Worm (Caenorhabditis elegans) whole organism, L1 larva: ENCODE measurements around the gene xpo-1.
A peak's percentile ranks its signal among the peaks of the same experiment; 100 is the strongest.

Experiments used
- C16A3.4 ChIP-seq: fragments of 150-350 bp; optimal IDR thresholded peaks from 2 replicates; lab custom pipeline; 2014; ENCODE audit warnings: missing biosample characterization, missing genetic modification characterization
- C34B4.2 ChIP-seq: sonication (generic microtip); optimal IDR thresholded peaks from 2 replicates; lab custom pipeline; 2017; ENCODE audit warnings: mild to moderate bottlenecking, missing genetic modification characterization, missing compliant biosample characterization
- F16B12.6 ChIP-seq: fragments of 150-350 bp; optimal IDR thresholded peaks from 2 replicates; lab custom pipeline; 2014; ENCODE audit warnings: missing biosample characterization, missing genetic modification characterization
- ceh-8 ChIP-seq: fragments of 200-800 bp; sonication (Bioruptor generic); optimal IDR thresholded peaks from 2 replicates; lab custom pipeline; 2018; ENCODE audit warnings: mild to moderate bottlenecking, missing genetic modification characterization, moderate library complexity, missing compliant biosample characterization
- ceh-82 ChIP-seq, 3 experiments: fragments of 150-350 bp in 1 of 3; sonication (generic microtip) in 2 of 3; optimal IDR thresholded peaks; 2 replicates each; lab custom pipeline; 2014 to 2017; ENCODE audit warnings: missing biosample characterization in 3 of 3, missing genetic modification characterization in 3 of 3
- ceh-88 ChIP-seq: fragments of 200-800 bp; sonication (Bioruptor generic); IDR thresholded peaks from 2 replicates; pipeline ENCODE4 v1.3.6; 2022; ENCODE audit warnings: missing genetic modification characterization, missing compliant biosample characterization
- ces-1 ChIP-seq: fragments of 150-350 bp; optimal IDR thresholded peaks from 2 replicates; lab custom pipeline; 2014; ENCODE audit warnings: missing biosample characterization, missing genetic modification reagents, missing genetic modification characterization
- dpl-1 ChIP-seq, 3 experiments: fragments of 150-350 bp in 2 of 3; sonication (generic microtip) in 1 of 3; optimal IDR thresholded peaks; 2 replicates each; lab custom pipeline; 2014 to 2017; ENCODE audit warnings: missing biosample characterization in 3 of 3, missing genetic modification characterization in 3 of 3, missing genetic modification reagents in 3 of 3
- dsc-1 ChIP-seq: sonication (generic microtip); optimal IDR thresholded peaks from 2 replicates; lab custom pipeline; 2016; ENCODE audit warnings: mild to moderate bottlenecking, missing genetic modification characterization, missing compliant biosample characterization
- egl-27 ChIP-seq, 2 experiments: fragments of 150-350 bp in 1 of 2; sonication (generic microtip); optimal IDR thresholded peaks; 3 replicates each; lab custom pipeline; 2017 to 2018; ENCODE audit warnings: missing biosample characterization in 2 of 2, missing genetic modification characterization in 2 of 2, missing genetic modification reagents in 2 of 2
- elt-3 ChIP-seq, 6 experiments: fragments of 150-350 bp in 1 of 6; sonication (generic microtip); optimal IDR thresholded peaks; 2 replicates each; lab custom pipeline; 2017 to 2018; ENCODE audit warnings: missing biosample characterization in 6 of 6, missing genetic modification characterization in 6 of 6, inconsistent platforms in 1 of 6
- ets-5 ChIP-seq: fragments of 200-800 bp; sonication (Bioruptor generic); IDR thresholded peaks from 2 replicates; pipeline ENCODE4 v1.3.6; 2022; ENCODE audit warnings: missing genetic modification characterization, missing compliant biosample characterization
- fkh-10 ChIP-seq: sonication (generic microtip); optimal IDR thresholded peaks from 2 replicates; lab custom pipeline; 2017; ENCODE audit warnings: missing biosample characterization, missing genetic modification reagents, missing genetic modification characterization
- fkh-8 ChIP-seq: sonication (generic microtip); optimal IDR thresholded peaks from 2 replicates; lab custom pipeline; 2016; ENCODE audit warnings: mild to moderate bottlenecking, missing genetic modification characterization, missing compliant biosample characterization
- hpl-2 ChIP-seq: fragments of 150-350 bp; optimal IDR thresholded peaks from 2 replicates; lab custom pipeline; 2014; ENCODE audit warnings: missing biosample characterization, missing genetic modification reagents, missing genetic modification characterization
- isw-1 ChIP-seq: fragments of 200-800 bp; sonication (Bioruptor generic); IDR thresholded peaks from 2 replicates; pipeline ENCODE4 v1.3.6; 2022; ENCODE audit warnings: missing genetic modification characterization, missing compliant biosample characterization
- lin-13 ChIP-seq: fragments of 150-350 bp; optimal IDR thresholded peaks from 2 replicates; lab custom pipeline; 2014; ENCODE audit warnings: missing biosample characterization, missing genetic modification reagents, missing genetic modification characterization
- lin-14 ChIP-seq: fragments of 200-800 bp; sonication (Bioruptor generic); optimal IDR thresholded peaks from 2 replicates; lab custom pipeline; 2018; ENCODE audit warnings: mild to moderate bottlenecking, missing genetic modification characterization, moderate library complexity, missing compliant biosample characterization
- lin-35 ChIP-seq, 2 experiments: fragments of 150-350 bp; optimal IDR thresholded peaks; 2 replicates each; lab custom pipeline; 2014; ENCODE audit warnings: missing biosample characterization in 2 of 2, missing genetic modification characterization in 2 of 2, missing genetic modification reagents in 2 of 2
- lir-3 ChIP-seq: sonication (generic microtip); optimal IDR thresholded peaks from 2 replicates; lab custom pipeline; 2016; ENCODE audit warnings: mild to moderate bottlenecking, missing genetic modification characterization, moderate library complexity, missing compliant biosample characterization; ENCODE audit not compliant: poor library complexity
- lsy-2 ChIP-seq, 2 experiments: fragments of 150-350 bp; optimal IDR thresholded peaks; 2 replicates each; lab custom pipeline; 2014; ENCODE audit warnings: missing biosample characterization in 2 of 2, missing genetic modification characterization in 2 of 2
- mdl-1 ChIP-seq, 2 experiments: fragments of 150-350 bp; optimal IDR thresholded peaks; 2 replicates each; lab custom pipeline; 2014 to 2017; ENCODE audit warnings: missing biosample characterization in 2 of 2, missing genetic modification characterization in 2 of 2, inconsistent platforms in 1 of 2
- nhr-11 ChIP-seq: fragments of 150-350 bp; optimal IDR thresholded peaks from 2 replicates; lab custom pipeline; 2014; ENCODE audit warnings: missing biosample characterization, missing genetic modification characterization
- nhr-19 ChIP-seq: fragments of 200-800 bp; sonication (Bioruptor generic); conservative IDR thresholded peaks from 2 replicates; pipeline ENCODE4 v1.3.6; 2022; ENCODE audit warnings: missing genetic modification characterization, missing compliant biosample characterization
- nhr-20 ChIP-seq: sonication (generic microtip); optimal IDR thresholded peaks from 2 replicates; lab custom pipeline; 2016; ENCODE audit warnings: mild to moderate bottlenecking, missing genetic modification characterization, missing compliant biosample characterization
- nhr-28 ChIP-seq: fragments of 150-350 bp; optimal IDR thresholded peaks from 2 replicates; lab custom pipeline; 2014; ENCODE audit warnings: missing biosample characterization, missing genetic modification characterization
- nhr-47 ChIP-seq: sonication (generic microtip); optimal IDR thresholded peaks from 2 replicates; lab custom pipeline; 2016; ENCODE audit warnings: mild to moderate bottlenecking, missing genetic modification characterization, moderate library complexity, missing compliant biosample characterization
- nhr-71 ChIP-seq: sonication (generic microtip); optimal IDR thresholded peaks from 2 replicates; lab custom pipeline; 2016; ENCODE audit warnings: mild to moderate bottlenecking, missing genetic modification characterization, moderate library complexity, missing compliant biosample characterization
- nhr-76 ChIP-seq: sonication (generic microtip); optimal IDR thresholded peaks from 2 replicates; lab custom pipeline; 2017; ENCODE audit warnings: missing biosample characterization, missing genetic modification characterization
- nhr-77 ChIP-seq: fragments of 150-350 bp; optimal IDR thresholded peaks from 2 replicates; lab custom pipeline; 2014; ENCODE audit warnings: missing biosample characterization, missing genetic modification characterization
- nhr-90 ChIP-seq: sonication (generic microtip); optimal IDR thresholded peaks from 2 replicates; lab custom pipeline; 2016; ENCODE audit warnings: mild to moderate bottlenecking, missing genetic modification characterization, missing compliant biosample characterization; ENCODE audit not compliant: poor library complexity
- rnt-1 ChIP-seq: sonication (generic microtip); optimal IDR thresholded peaks from 2 replicates; lab custom pipeline; 2016; ENCODE audit warnings: mild to moderate bottlenecking, missing genetic modification characterization, moderate library complexity, missing compliant biosample characterization
- skn-1 ChIP-seq: fragments of 150-350 bp; optimal IDR thresholded peaks from 2 replicates; lab custom pipeline; 2014; ENCODE audit warnings: missing biosample characterization, missing genetic modification characterization
- snpc-4 ChIP-seq: fragments of 150-350 bp; optimal IDR thresholded peaks from 2 replicates; lab custom pipeline; 2014; ENCODE audit warnings: missing biosample characterization, missing genetic modification characterization
- swsn-7 ChIP-seq: sonication (generic microtip); optimal IDR thresholded peaks from 2 replicates; lab custom pipeline; 2016; ENCODE audit warnings: missing genetic modification characterization, missing compliant biosample characterization
- tbx-2 ChIP-seq: sonication (generic microtip); optimal IDR thresholded peaks from 2 replicates; lab custom pipeline; 2016; ENCODE audit warnings: missing genetic modification characterization, missing compliant biosample characterization
- unc-86 ChIP-seq: sonication (generic microtip); optimal IDR thresholded peaks from 2 replicates; lab custom pipeline; 2016; ENCODE audit warnings: missing genetic modification characterization, missing compliant biosample characterization
- vab-15 ChIP-seq: sonication (generic microtip); optimal IDR thresholded peaks from 2 replicates; lab custom pipeline; 2017; ENCODE audit warnings: missing genotype, mild to moderate bottlenecking, missing genetic modification characterization, missing compliant biosample characterization
- xbp-1 ChIP-seq: sonication (generic microtip); optimal IDR thresholded peaks from 2 replicates; lab custom pipeline; 2016; ENCODE audit warnings: missing genetic modification characterization, missing compliant biosample characterization
- zag-1 ChIP-seq: fragments of 150-350 bp; optimal IDR thresholded peaks from 2 replicates; lab custom pipeline; 2014; ENCODE audit warnings: missing biosample characterization, missing genetic modification characterization
- zip-4 ChIP-seq: fragments of 200-800 bp; sonication (Bioruptor generic); optimal IDR thresholded peaks from 2 replicates; lab custom pipeline; 2018; ENCODE audit warnings: mild to moderate bottlenecking, missing genetic modification characterization, moderate library complexity, missing compliant biosample characterization
- ztf-11 ChIP-seq, 2 experiments: sonication (generic microtip); optimal IDR thresholded peaks; 2 replicates each; lab custom pipeline; 2016 to 2017; ENCODE audit warnings: missing genetic modification characterization in 2 of 2, missing biosample characterization in 1 of 2, missing compliant biosample characterization in 1 of 2

The xpo-1 gene

ce11 chrV:7811758-7812157 lies 6.9 kb downstream of the xpo-1 start, which contains the start of gene ZK742.4:
TSS of gene ZK742.4 (minus strand) at chrV:7811792.
- peak; percentile 37 for TF ChIP-seq nhr-20 (tag; lab: Kevin White, UChicago)
- TF ChIP-seq skn-1 (tag; lab: Kevin White, UChicago) = peak; percentile 77
- TF ChIP-seq lin-14 (GFP tag; lab: Kevin White, UChicago) = peak; percentile 29
- TF ChIP-seq ceh-8 = no peak
- TF ChIP-seq dpl-1 (GFP tag; optimal IDR thresholded peaks at IDR 0.05; lab: Kevin White, UChicago) = no peak
- TF ChIP-seq ces-1 (GFP tag; lab: Kevin White, UChicago) = no peak

DNA sequence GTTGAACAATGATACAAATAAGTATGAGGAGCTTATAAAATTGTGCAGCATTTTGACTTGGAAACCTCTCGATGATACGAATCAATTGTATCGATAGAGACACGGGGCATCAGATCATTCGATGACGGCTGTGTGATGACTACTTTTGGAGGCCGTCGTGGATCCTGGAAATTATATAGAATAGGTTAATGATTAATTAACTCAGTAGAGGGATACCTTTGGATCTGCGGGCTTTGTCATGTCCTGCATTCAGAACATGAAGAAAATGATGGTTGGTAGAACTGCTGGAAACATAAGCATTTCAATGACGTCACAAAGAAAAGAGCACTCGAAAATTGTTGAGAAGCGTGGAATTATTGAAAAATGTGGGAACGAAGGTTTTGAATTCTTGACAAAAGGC lies 9.7 kb downstream of the xpo-1 start, which contains the start of gene ZK742.6:
Gene ZK742.6, minus strand, starts transcription at position 342 of the 400 bp plus-strand sequence.
- TF ChIP-seq ces-1 (GFP tag; lab: Kevin White, UChicago) = no peak
- TF ChIP-seq rnt-1 (tag; lab: Kevin White, UChicago) = no peak
- no peak for TF ChIP-seq egl-27 (tag; optimal IDR thresholded peaks at IDR 0.05; lab: Kevin White, UChicago)
- TF ChIP-seq vab-15 (tag; lab: Kevin White, UChicago) = no peak

DNA sequence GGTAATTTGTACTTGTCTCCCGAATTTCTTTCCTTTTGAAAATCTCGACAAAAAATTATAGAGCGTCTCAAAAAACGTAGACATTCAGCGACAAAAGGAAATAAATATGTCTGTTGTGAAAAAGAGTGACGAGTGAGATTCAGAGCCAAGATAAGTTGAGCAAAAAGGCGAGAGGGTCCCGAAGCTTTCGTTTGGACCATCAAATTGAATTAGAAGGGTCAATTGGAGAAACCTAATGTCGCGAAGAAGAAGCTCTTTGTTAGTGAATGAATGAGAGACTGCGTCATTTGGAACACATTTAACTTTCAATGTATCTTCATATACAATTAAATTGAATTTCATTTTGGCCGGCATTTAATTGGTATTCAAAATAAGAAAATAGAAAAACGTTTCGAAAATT lies 11.6 kb downstream of the xpo-1 start:
- TF ChIP-seq lin-14 (GFP tag; lab: Kevin White, UChicago) = peak; percentile 66
- TF ChIP-seq ets-5 = no peak
- peak; percentile 51 for TF ChIP-seq fkh-10
- TF ChIP-seq ces-1 (GFP tag; lab: Kevin White, UChicago) = peak; percentile 22

DNA sequence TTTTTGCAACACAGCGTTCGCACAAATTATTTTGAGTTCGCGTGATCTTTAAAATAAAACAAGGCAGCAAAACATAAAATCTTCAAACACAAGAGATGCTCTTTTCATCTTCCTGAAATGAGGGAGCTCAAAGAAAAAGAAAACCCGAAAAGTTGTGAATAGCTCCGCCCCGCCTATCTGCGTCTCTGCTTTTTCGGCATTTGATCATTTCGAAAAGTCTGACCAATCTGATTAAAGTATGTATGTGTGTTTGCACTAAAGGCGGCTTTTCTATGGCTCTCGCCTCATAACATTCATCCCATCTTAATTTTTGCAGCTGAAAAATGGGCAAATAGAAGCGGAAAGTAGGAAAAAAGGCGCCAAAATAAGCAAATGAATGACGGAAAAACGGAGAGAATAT lies 14.7 kb downstream of the xpo-1 start:
- no peak for TF ChIP-seq isw-1 (GFP tag; lab: Robert Waterston, UW)
- no peak for TF ChIP-seq ceh-8
- TF ChIP-seq C34B4.2 (tag; lab: Kevin White, UChicago) = no peak
- TF ChIP-seq fkh-8 (tag; lab: Kevin White, UChicago) = peak; percentile 9
- TF ChIP-seq lir-3 (tag; lab: Kevin White, UChicago) = no peak
- peak; percentile 3 for TF ChIP-seq nhr-71 (tag; lab: Kevin White, UChicago)
- TF ChIP-seq nhr-77 (tag; lab: Kevin White, UChicago) = no peak
- peak; percentile 82 for TF ChIP-seq lin-14 (GFP tag; lab: Kevin White, UChicago)
- no peak for TF ChIP-seq lin-13 (GFP tag; lab: Kevin White, UChicago)
- TF ChIP-seq fkh-10 = peak; percentile 68
- no peak for TF ChIP-seq dsc-1 (tag; lab: Kevin White, UChicago)
- TF ChIP-seq nhr-11 (tag; lab: Kevin White, UChicago) = no peak
- TF ChIP-seq nhr-19 (GFP tag; lab: Robert Waterston, UW) = no peak
- TF ChIP-seq hpl-2 (GFP tag; lab: Kevin White, UChicago) = no peak
- TF ChIP-seq nhr-47 (tag; lab: Kevin White, UChicago) = no peak
- no peak for TF ChIP-seq nhr-90 (tag; lab: Kevin White, UChicago)
- no peak for TF ChIP-seq nhr-28 (tag; lab: Kevin White, UChicago)
- no peak for TF ChIP-seq zag-1 (tag; lab: Kevin White, UChicago)
- TF ChIP-seq nhr-76 (tag; lab: Kevin White, UChicago) = no peak
- TF ChIP-seq ceh-82 (tag; optimal IDR thresholded peaks at IDR 0.05; lab: Kevin White, UChicago) = peak in 1 of 3 experiments; percentile 16
- TF ChIP-seq ztf-11 (tag; optimal IDR thresholded peaks at IDR 0.05; lab: Kevin White, UChicago) = no peak

- TF ChIP-seq F16B12.6 = peak; percentile 3
- peak; percentile 49 for TF ChIP-seq xbp-1 (tag; lab: Kevin White, UChicago)
- TF ChIP-seq fkh-8 (tag; lab: Kevin White, UChicago) = peak; percentile 7
- peak; percentile 54 for TF ChIP-seq nhr-20 (tag; lab: Kevin White, UChicago)
- TF ChIP-seq lir-3 (tag; lab: Kevin White, UChicago) = peak; percentile 40
- peak in 1 of 6 experiments; percentile 17 for TF ChIP-seq elt-3 (tag; optimal IDR thresholded peaks at IDR 0.05; lab: Kevin White, UChicago)
- peak; percentile 20 for TF ChIP-seq lin-13 (GFP tag; lab: Kevin White, UChicago)
- TF ChIP-seq ceh-88 (GFP tag; lab: Robert Waterston, UW) = no peak
- TF ChIP-seq nhr-71 (tag; lab: Kevin White, UChicago) = peak; percentile 54
- TF ChIP-seq mdl-1 (tag; optimal IDR thresholded peaks at IDR 0.05; lab: Kevin White, UChicago) = no peak
- TF ChIP-seq swsn-7 (tag; lab: Kevin White, UChicago) = peak; percentile 23
- peak in 1 of 2 experiments; percentile 33 for TF ChIP-seq ztf-11 (tag; optimal IDR thresholded peaks at IDR 0.05; lab: Kevin White, UChicago)
- TF ChIP-seq vab-15 (tag; lab: Kevin White, UChicago) = peak; percentile 86
- TF ChIP-seq zip-4 (GFP tag; lab: Kevin White, UChicago) = no peak
- TF ChIP-seq tbx-2 (tag; lab: Kevin White, UChicago) = peak; percentile 15
- TF ChIP-seq snpc-4 (tag; lab: Kevin White, UChicago) = peak; percentile 3
- peak; percentile 1 to 81 for TF ChIP-seq lsy-2 (tag; optimal IDR thresholded peaks at IDR 0.05; lab: Kevin White, UChicago)
- peak in 2 of 3 experiments; percentile 19 to 50 for TF ChIP-seq dpl-1 (GFP tag; optimal IDR thresholded peaks at IDR 0.05; lab: Kevin White, UChicago)
- peak; percentile 44 to 78 for TF ChIP-seq lin-35 (GFP tag; optimal IDR thresholded peaks at IDR 0.05; lab: Kevin White, UChicago)
- TF ChIP-seq hpl-2 (GFP tag; lab: Kevin White, UChicago) = no peak
- peak; percentile 83 for TF ChIP-seq C16A3.4 (tag; lab: Kevin White, UChicago)
- TF ChIP-seq unc-86 = no peak
Measured at ce11 chrV:7820270-7820669, 15.4 kb downstream of the xpo-1 start, which contains the start of gene lbp-4. TSS of gene lbp-4 (plus strand) at chrV:7820578.
